Worm (Caenorhabditis elegans): ENCODE results near the gene oac-29.

ce11 chrV:8599957-8600356 lies 35.5 kb downstream of the oac-29 start:
- TF ChIP-seq W03F9.2 (tag; optimal IDR thresholded peaks at IDR 0.05) = no peak
- TF ChIP-seq him-1 (tag; optimal IDR thresholded peaks at IDR 0.05) = no peak

All from whole organism, L4/young adult.